Worm (Caenorhabditis elegans) whole organism, young adult: Measurements from ENCODE around the gene dpy-19.

Experiments used
- B0261.1 ChIP-seq: sonication (generic microtip); optimal IDR thresholded peaks from 2 replicates; lab custom pipeline; 2016; ENCODE audit warnings: mild to moderate bottlenecking, missing genetic modification characterization, moderate library complexity, missing compliant biosample characterization
- B0336.3 ChIP-seq: fragments of 200-800 bp; sonication (Bioruptor generic); IDR thresholded peaks from 2 replicates; pipeline ENCODE4 v1.3.6; 2022; ENCODE audit warnings: missing genetic modification characterization, missing compliant biosample characterization
- C17E4.6 ChIP-seq: fragments of 200-800 bp; sonication (Bioruptor generic); IDR thresholded peaks from 2 replicates; pipeline ENCODE4 v1.3.6; 2022; ENCODE audit warnings: missing genetic modification reagents, missing genetic modification characterization, missing compliant biosample characterization
- D2030.7 ChIP-seq: fragments of 200-800 bp; sonication (Bioruptor generic); IDR thresholded peaks from 2 replicates; pipeline ENCODE4 v1.3.6; 2022; ENCODE audit warnings: missing genetic modification reagents, missing genetic modification characterization, missing compliant biosample characterization
- F23B12.7 ChIP-seq: sonication (generic microtip); optimal IDR thresholded peaks from 2 replicates; lab custom pipeline; 2017; ENCODE audit warnings: missing genetic modification characterization, mild to moderate bottlenecking, missing compliant biosample characterization, antibody characterized with exemption, moderate library complexity; ENCODE audit not compliant: insufficient read depth
- F33H1.4 ChIP-seq: fragments of 200-800 bp; sonication (Bioruptor generic); IDR thresholded peaks from 2 replicates; pipeline ENCODE4 v1.3.6; 2022; ENCODE audit warnings: missing genetic modification reagents, missing genetic modification characterization, missing compliant biosample characterization
- F39B2.1 ChIP-seq: fragments of 200-800 bp; sonication (Bioruptor generic); IDR thresholded peaks from 2 replicates; pipeline ENCODE4 v1.3.6; 2022; ENCODE audit warnings: missing genetic modification reagents, missing genetic modification characterization, missing compliant biosample characterization
- F49E8.2 ChIP-seq: sonication (generic microtip); optimal IDR thresholded peaks from 3 replicates; lab custom pipeline; 2017; ENCODE audit warnings: missing genetic modification characterization, mild to moderate bottlenecking, missing compliant biosample characterization, antibody characterized with exemption, moderate library complexity; ENCODE audit not compliant: insufficient read depth
- K12H6.12 ChIP-seq: fragments of 200-800 bp; sonication (Bioruptor generic); optimal IDR thresholded peaks from 2 replicates; lab custom pipeline; 2018; ENCODE audit warnings: mild to moderate bottlenecking, missing genetic modification characterization, missing compliant biosample characterization
- Y67H2A.10 ChIP-seq: fragments of 200-800 bp; sonication (Bioruptor generic); conservative IDR thresholded peaks from 2 replicates; pipeline ENCODE4 v1.3.6; 2022; ENCODE audit warnings: missing genetic modification reagents, missing genetic modification characterization, missing compliant biosample characterization
- akir-1 ChIP-seq: fragments of 200-800 bp; sonication (Bioruptor generic); optimal IDR thresholded peaks from 2 replicates; lab custom pipeline; 2018; ENCODE audit warnings: mild to moderate bottlenecking, missing genetic modification characterization, moderate library complexity, missing compliant biosample characterization
- ama-1 ChIP-seq, 3 experiments: fragments of 150-350 bp in 1 of 3; sonication (generic microtip) in 2 of 3; optimal IDR thresholded peaks; 2 replicates each; lab custom pipeline; 2014 to 2018; ENCODE audit warnings: missing biosample characterization in 2 of 3, missing genetic modification characterization in 2 of 3, missing genetic modification reagents in 2 of 3
- bed-1 ChIP-seq: fragments of 200-800 bp; sonication (Bioruptor generic); IDR thresholded peaks from 2 replicates; pipeline ENCODE4 v1.3.6; 2022; ENCODE audit warnings: missing genetic modification reagents, missing genetic modification characterization, missing compliant biosample characterization
- bed-2 ChIP-seq: fragments of 200-800 bp; sonication (Bioruptor generic); IDR thresholded peaks from 2 replicates; pipeline ENCODE4 v1.3.6; 2022; ENCODE audit warnings: missing genetic modification reagents, missing genetic modification characterization, missing compliant biosample characterization
- ceh-100 ChIP-seq: fragments of 200-800 bp; sonication (Bioruptor generic); IDR thresholded peaks from 2 replicates; pipeline ENCODE4 v1.3.6; 2022; ENCODE audit warnings: missing genetic modification reagents, missing genetic modification characterization, missing compliant biosample characterization
- ceh-40 ChIP-seq: fragments of 200-800 bp; sonication (Bioruptor generic); IDR thresholded peaks from 2 replicates; pipeline ENCODE4 v1.3.6; 2022; ENCODE audit warnings: missing genetic modification characterization, missing compliant biosample characterization
- ceh-79 ChIP-seq: sonication (generic microtip); optimal IDR thresholded peaks from 2 replicates; lab custom pipeline; 2017; ENCODE audit warnings: mild to moderate bottlenecking, missing genetic modification characterization, missing compliant biosample characterization
- ceh-91 ChIP-seq: fragments of 200-800 bp; sonication (Bioruptor generic); IDR thresholded peaks from 2 replicates; pipeline ENCODE4 v1.3.6; 2022; ENCODE audit warnings: missing genetic modification reagents, missing genetic modification characterization, missing compliant biosample characterization
- die-1 ChIP-seq: sonication (generic microtip); optimal IDR thresholded peaks from 2 replicates; lab custom pipeline; 2016; ENCODE audit warnings: missing genotype, mild to moderate bottlenecking, missing genetic modification characterization, missing compliant biosample characterization
- ets-4 ChIP-seq: fragments of 200-800 bp; sonication (Bioruptor generic); optimal IDR thresholded peaks from 2 replicates; lab custom pipeline; 2018; ENCODE audit warnings: mild to moderate bottlenecking, missing genetic modification characterization, missing compliant biosample characterization
- fkh-3 ChIP-seq: sonication (generic microtip); optimal IDR thresholded peaks from 2 replicates; lab custom pipeline; 2016; ENCODE audit warnings: mild to moderate bottlenecking, missing genetic modification characterization, missing compliant biosample characterization
- him-1 ChIP-seq: sonication (generic microtip); optimal IDR thresholded peaks from 2 replicates; lab custom pipeline; 2016; ENCODE audit warnings: missing genotype, missing genetic modification reagents, missing genetic modification characterization, missing compliant biosample characterization
- hmg-1.2 ChIP-seq: fragments of 200-800 bp; sonication (Bioruptor generic); IDR thresholded peaks from 2 replicates; pipeline ENCODE4 v1.3.6; 2022; ENCODE audit warnings: missing genetic modification reagents, missing genetic modification characterization, missing compliant biosample characterization
- hmg-20 ChIP-seq: fragments of 200-800 bp; sonication (Bioruptor generic); IDR thresholded peaks from 2 replicates; pipeline ENCODE4 v1.3.6; 2022; ENCODE audit warnings: missing genetic modification reagents, missing genetic modification characterization, missing compliant biosample characterization
- hsf-1 ChIP-seq: fragments of 200-800 bp; sonication (Bioruptor generic); IDR thresholded peaks from 2 replicates; pipeline ENCODE4 v1.3.6; 2022; ENCODE audit warnings: missing genetic modification reagents, missing genetic modification characterization, missing compliant biosample characterization
- let-526 ChIP-seq: fragments of 200-800 bp; sonication (Bioruptor generic); IDR thresholded peaks from 2 replicates; pipeline ENCODE4 v1.3.6; 2022; ENCODE audit warnings: missing genetic modification reagents, missing genetic modification characterization, missing compliant biosample characterization
- let-607 ChIP-seq, 2 experiments: fragments of 200-800 bp in 1 of 2; sonication (Bioruptor generic) in 1 of 2; sonication (generic microtip) in 1 of 2; optimal IDR thresholded peaks; 2 replicates each; lab custom pipeline; 2016 to 2018; ENCODE audit warnings: mild to moderate bottlenecking in 2 of 2, missing compliant biosample characterization in 2 of 2, missing genetic modification characterization in 2 of 2, moderate library complexity in 2 of 2, missing genotype in 1 of 2
- lin-40 ChIP-seq: sonication (generic microtip); optimal IDR thresholded peaks from 2 replicates; lab custom pipeline; 2016; ENCODE audit warnings: missing genetic modification characterization, mild to moderate bottlenecking, missing compliant biosample characterization, missing genotype, missing genetic modification reagents
- lin-54 ChIP-seq: fragments of 200-800 bp; sonication (Bioruptor generic); optimal IDR thresholded peaks from 2 replicates; lab custom pipeline; 2018; ENCODE audit warnings: mild to moderate bottlenecking, missing genetic modification characterization, missing compliant biosample characterization
- lsl-1 ChIP-seq: fragments of 200-800 bp; sonication (Bioruptor generic); optimal IDR thresholded peaks from 2 replicates; lab custom pipeline; 2018; ENCODE audit warnings: mild to moderate bottlenecking, missing genetic modification characterization, moderate library complexity, missing compliant biosample characterization
- madf-8 ChIP-seq: fragments of 200-800 bp; sonication (Bioruptor generic); conservative IDR thresholded peaks from 2 replicates; pipeline ENCODE4 v1.3.6; 2022; ENCODE audit warnings: missing genetic modification reagents, missing genetic modification characterization, missing compliant biosample characterization
- nfyb-1 ChIP-seq: fragments of 200-800 bp; sonication (Bioruptor generic); IDR thresholded peaks from 2 replicates; pipeline ENCODE4 v1.3.6; 2022; ENCODE audit warnings: missing genetic modification reagents, missing genetic modification characterization, missing compliant biosample characterization
- nhr-27 ChIP-seq: fragments of 200-800 bp; sonication (Bioruptor generic); optimal IDR thresholded peaks from 2 replicates; lab custom pipeline; 2018; ENCODE audit warnings: mild to moderate bottlenecking, missing genetic modification characterization, moderate library complexity, missing compliant biosample characterization
- nhr-80 ChIP-seq: sonication (generic microtip); optimal IDR thresholded peaks from 2 replicates; lab custom pipeline; 2016; ENCODE audit warnings: missing genetic modification characterization, missing compliant biosample characterization
- pbrm-1 ChIP-seq: fragments of 200-800 bp; sonication (Bioruptor generic); IDR thresholded peaks from 2 replicates; pipeline ENCODE4 v1.3.6; 2022; ENCODE audit warnings: missing genetic modification reagents, missing genetic modification characterization, missing compliant biosample characterization
- pha-4 ChIP-seq: fragments of 150-350 bp; sonication (generic microtip); optimal IDR thresholded peaks from 2 replicates; lab custom pipeline; 2014; ENCODE audit warnings: missing biosample characterization, missing genetic modification reagents, missing genetic modification characterization
- repo-1 ChIP-seq: sonication (generic microtip); optimal IDR thresholded peaks from 2 replicates; lab custom pipeline; 2017; ENCODE audit warnings: mild to moderate bottlenecking, missing genetic modification characterization, missing compliant biosample characterization
- rpc-1 ChIP-seq, 2 experiments: fragments of 150-350 bp in 1 of 2; sonication (generic microtip) in 1 of 2; optimal IDR thresholded peaks; 2 replicates each; lab custom pipeline; 2014 to 2018; ENCODE audit warnings: missing biosample characterization in 1 of 2, missing genetic modification characterization in 1 of 2, missing genetic modification reagents in 1 of 2, missing genotype in 1 of 2
- sdz-38 ChIP-seq: sonication (generic microtip); optimal IDR thresholded peaks from 2 replicates; lab custom pipeline; 2016; ENCODE audit warnings: missing genotype, missing genetic modification characterization, missing compliant biosample characterization
- snpc-1.3 ChIP-seq: sonication (generic microtip); optimal IDR thresholded peaks from 2 replicates; lab custom pipeline; 2017; ENCODE audit warnings: missing genetic modification characterization, mild to moderate bottlenecking, missing compliant biosample characterization, antibody characterized with exemption, moderate library complexity, missing genotype, missing genetic modification reagents; ENCODE audit not compliant: insufficient read depth
- sptf-2 ChIP-seq: fragments of 200-800 bp; sonication (Bioruptor generic); optimal IDR thresholded peaks from 2 replicates; lab custom pipeline; 2018; ENCODE audit warnings: mild to moderate bottlenecking, missing genetic modification characterization, missing compliant biosample characterization
- xnd-1 ChIP-seq: sonication (generic microtip); optimal IDR thresholded peaks from 2 replicates; lab custom pipeline; 2016; ENCODE audit warnings: missing genotype, missing genetic modification reagents, missing genetic modification characterization, missing compliant biosample characterization
- ztf-25 ChIP-seq: fragments of 200-800 bp; sonication (Bioruptor generic); IDR thresholded peaks from 2 replicates; pipeline ENCODE4 v1.3.6; 2022; ENCODE audit warnings: missing genetic modification reagents, missing genetic modification characterization, missing compliant biosample characterization
- ztf-28 ChIP-seq: fragments of 200-800 bp; sonication (Bioruptor generic); IDR thresholded peaks from 2 replicates; pipeline ENCODE4 v1.3.6; 2022; ENCODE audit warnings: missing genetic modification reagents, missing genetic modification characterization, missing compliant biosample characterization
- ztf-3 ChIP-seq: fragments of 200-800 bp; sonication (Bioruptor generic); optimal IDR thresholded peaks from 2 replicates; lab custom pipeline; 2018; ENCODE audit warnings: mild to moderate bottlenecking, missing genetic modification characterization, missing compliant biosample characterization
- ztf-6 ChIP-seq: fragments of 200-800 bp; sonication (Bioruptor generic); IDR thresholded peaks from 2 replicates; pipeline ENCODE4 v1.3.6; 2022; ENCODE audit warnings: missing genetic modification reagents, missing genetic modification characterization, missing compliant biosample characterization

dpy-19 gene

DNA sequence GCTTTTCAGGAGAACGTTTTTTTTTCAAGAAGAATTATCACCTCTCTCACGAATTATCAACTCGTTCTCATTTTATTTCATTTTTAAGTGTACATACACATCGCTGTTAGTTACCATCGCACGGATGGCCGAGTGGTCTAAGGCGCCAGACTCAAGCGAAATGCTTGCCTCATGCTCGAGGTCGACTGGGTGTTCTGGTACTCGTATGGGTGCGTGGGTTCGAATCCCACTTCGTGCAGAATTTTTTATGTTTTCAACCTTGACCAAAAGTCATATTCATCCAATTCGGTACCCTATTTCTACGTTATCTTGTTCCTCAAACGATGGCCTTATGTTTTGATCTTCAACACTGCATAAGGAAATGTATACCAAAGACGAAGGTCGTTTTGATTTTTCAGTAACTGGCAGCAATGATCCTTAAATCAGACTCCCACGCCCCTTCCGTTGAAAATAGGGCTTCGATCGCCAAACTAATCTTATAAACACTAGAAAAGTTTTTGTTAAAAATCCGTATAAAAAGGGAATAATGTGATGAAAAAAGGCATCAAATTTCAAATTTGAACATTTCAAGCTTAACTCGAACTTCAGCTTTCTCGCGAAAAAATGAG is 28.0 kb downstream of the dpy-19 start, which contains the start of gene fip-1 (continued):
- TF ChIP-seq snpc-1.3 (tag; lab: Kevin White, UChicago): peak; percentile 66
- no peak for TF ChIP-seq xnd-1 (tag; lab: Kevin White, UChicago)
- no peak for TF ChIP-seq ceh-40 (GFP tag; lab: Robert Waterston, UW)
- TF ChIP-seq D2030.7 (GFP tag; lab: Robert Waterston, UW): peak; percentile 76
- no peak for TF ChIP-seq ceh-79 (tag; lab: Kevin White, UChicago)
- TF ChIP-seq F33H1.4 (GFP tag; lab: Robert Waterston, UW): peak; percentile 27; the same call in 1 of the 2 replicates
- TF ChIP-seq bed-1: 0 out of 2 replicates have a peak, but pooled peaks have one; percentile 71
- TF ChIP-seq hmg-1.2 (GFP tag; lab: Robert Waterston, UW): no peak; the same call in 1 of the 2 replicates
- TF ChIP-seq repo-1 (tag; lab: Kevin White, UChicago): peak; percentile 61
- peak; percentile 52 for TF ChIP-seq nhr-27
- TF ChIP-seq ztf-28: 0 out of 2 replicates have a peak, but pooled peaks have one; percentile 28
- TF ChIP-seq B0261.1 (tag; lab: Kevin White, UChicago): peak; percentile 72
- TF ChIP-seq him-1 (tag; lab: Kevin White, UChicago): peak; percentile 77
- TF ChIP-seq C17E4.6: no peak
- TF ChIP-seq pbrm-1 (GFP tag; lab: Robert Waterston, UW): peak; percentile 66
- no peak for TF ChIP-seq hmg-20 (GFP tag; lab: Robert Waterston, UW)
- TF ChIP-seq sdz-38 (tag; lab: Kevin White, UChicago): no peak
- TF ChIP-seq ceh-100 (GFP tag; lab: Robert Waterston, UW): no peak
- no peak for TF ChIP-seq fkh-3 (tag; lab: Kevin White, UChicago)
- TF ChIP-seq bed-2: no peak
- TF ChIP-seq pha-4 (tag; lab: Kevin White, UChicago): no peak
- peak; percentile 19 for TF ChIP-seq nhr-80 (tag; lab: Kevin White, UChicago)
- no peak for TF ChIP-seq lin-40 (tag; lab: Kevin White, UChicago)
- TF ChIP-seq lin-54 (GFP tag; lab: Kevin White, UChicago): peak; percentile 60
- peak; percentile 62 for TF ChIP-seq F49E8.2 (tag; lab: Kevin White, UChicago)
- TF ChIP-seq Y67H2A.10: no peak
- peak; percentile 59 for TF ChIP-seq F23B12.7 (tag; lab: Kevin White, UChicago)
- no peak for TF ChIP-seq ceh-91 (GFP tag; lab: Robert Waterston, UW)
- peak in 1 of 2 experiments; percentile 16 for TF ChIP-seq let-607 (tag; optimal IDR thresholded peaks at IDR 0.05; lab: Kevin White, UChicago)
- TF ChIP-seq lsl-1: peak; percentile 50
- no peak for TF ChIP-seq ama-1 (optimal IDR thresholded peaks at IDR 0.05; lab: Kevin White, UChicago)
- peak in 1 of 2 experiments; percentile 87 for TF ChIP-seq ama-1 (GFP tag; optimal IDR thresholded peaks at IDR 0.05; lab: Kevin White, UChicago)
- TF ChIP-seq ets-4 (GFP tag; lab: Kevin White, UChicago): no peak
- no peak for TF ChIP-seq F39B2.1
- no peak for TF ChIP-seq B0336.3
- TF ChIP-seq ztf-6 (GFP tag; lab: Robert Waterston, UW): 0 out of 2 replicates have a peak, but pooled peaks have one; percentile 11
- TF ChIP-seq ztf-25 (GFP tag; lab: Robert Waterston, UW): 0 out of 2 replicates have a peak, but pooled peaks have one; percentile 62
- peak; percentile 3 for TF ChIP-seq sptf-2 (GFP tag; lab: Kevin White, UChicago)
- TF ChIP-seq die-1: peak; percentile 83
- peak; percentile 90 for TF ChIP-seq rpc-1 (optimal IDR thresholded peaks at IDR 0.05; lab: Kevin White, UChicago)
- peak; percentile 93 for TF ChIP-seq rpc-1 (tag; optimal IDR thresholded peaks at IDR 0.05; lab: Kevin White, UChicago)
- no peak for TF ChIP-seq akir-1 (GFP tag; lab: Kevin White, UChicago)
- no peak for TF ChIP-seq nfyb-1 (GFP tag; lab: Robert Waterston, UW)
- TF ChIP-seq ztf-3: no peak
- no peak for TF ChIP-seq hsf-1 (GFP tag; lab: Robert Waterston, UW)
- TF ChIP-seq let-526: no peak
- no peak for TF ChIP-seq madf-8 (GFP tag; lab: Robert Waterston, UW)
- no peak for TF ChIP-seq K12H6.12 (tag; lab: Kevin White, UChicago)
